Fruit fly (Drosophila melanogaster): ENCODE data around the gene CycK.

Gene CycK

dm6 chr2L:22121651-22122165, 8.2 kb downstream of the CycK start (continued):
- TF ChIP-seq prd (optimal IDR thresholded peaks at IDR 0.05), result no peak
- TF ChIP-seq prd (GFP tag; IDR thresholded peaks at IDR 0.05), result 0 out of 3 replicates have a peak, but pooled peaks have one; percentile 31
- no peak for TF ChIP-seq cato (GFP tag; optimal IDR thresholded peaks at IDR 0.05; ENCODE audit: borderline replicate concordance)
- peak; percentile 40 for TF ChIP-seq BEAF-32 (GFP tag; optimal IDR thresholded peaks at IDR 0.05)
- no peak for TF ChIP-seq CG9932 (GFP tag; IDR thresholded peaks at IDR 0.05)
- TF ChIP-seq pzg (GFP tag; optimal IDR thresholded peaks at IDR 0.05), result peak; percentile 73
- no peak for TF ChIP-seq CG6175 (GFP tag; IDR thresholded peaks at IDR 0.05)
- no peak for TF ChIP-seq CG7556 (GFP tag; optimal IDR thresholded peaks at IDR 0.05)
- no peak for TF ChIP-seq gro (GFP tag; optimal IDR thresholded peaks at IDR 0.05)
- TF ChIP-seq CG1647 (GFP tag; optimal IDR thresholded peaks at IDR 0.05), result no peak
- no peak for TF ChIP-seq CG16863 (GFP tag; optimal IDR thresholded peaks at IDR 0.05)
- TF ChIP-seq CG17385 (GFP tag; optimal IDR thresholded peaks at IDR 0.05), result no peak
- no peak for TF ChIP-seq D19B (GFP tag; optimal IDR thresholded peaks at IDR 0.05)
- no peak for TF ChIP-seq scrt (GFP tag; optimal IDR thresholded peaks at IDR 0.05)
- TF ChIP-seq H2.0 (GFP tag; IDR thresholded peaks at IDR 0.05), result no peak
- TF ChIP-seq gt (GFP tag; IDR thresholded peaks at IDR 0.05), result no peak
- TF ChIP-seq unc-4 (GFP tag; IDR thresholded peaks at IDR 0.05; ENCODE audit: partially characterized antibody), result no peak
- TF ChIP-seq CG16813 (GFP tag; IDR thresholded peaks at IDR 0.05; ENCODE audit: partially characterized antibody), result no peak
- no peak for TF ChIP-seq CG2129 (GFP tag; IDR thresholded peaks at IDR 0.05; ENCODE audit: partially characterized antibody)
- TF ChIP-seq CG14441 (GFP tag; IDR thresholded peaks at IDR 0.05), result no peak
- TF ChIP-seq Hr78 (GFP tag; optimal IDR thresholded peaks at IDR 0.05), result no peak
- TF ChIP-seq CG42726 (GFP tag; IDR thresholded peaks at IDR 0.05; ENCODE audit: partially characterized antibody), result no peak; the same call in none of the 2 replicates
- no peak for TF ChIP-seq CG11085 (GFP tag; IDR thresholded peaks at IDR 0.05)
- no peak for TF ChIP-seq CG15011 (GFP tag; optimal IDR thresholded peaks at IDR 0.05)
- TF ChIP-seq bigmax (GFP tag; optimal IDR thresholded peaks at IDR 0.05), result no peak
- TF ChIP-seq corto (GFP tag; optimal IDR thresholded peaks at IDR 0.05), result no peak
- peak; percentile 9 for TF ChIP-seq CG17829 (tag; optimal IDR thresholded peaks at IDR 0.05)
- TF ChIP-seq btn (GFP tag; optimal IDR thresholded peaks at IDR 0.05), result no peak
- no peak for TF ChIP-seq CG8281 (tag; optimal IDR thresholded peaks at IDR 0.05)
- TF ChIP-seq dan (GFP tag; IDR thresholded peaks at IDR 0.05), result no peak
- TF ChIP-seq amos (GFP tag; IDR thresholded peaks at IDR 0.05; ENCODE audit: partially characterized antibody), result 0 out of 2 replicates have a peak, but pooled peaks have one; percentile 24
- no peak for TF ChIP-seq Kr (GFP tag; optimal IDR thresholded peaks at IDR 0.05)
- TF ChIP-seq sd (tag; optimal IDR thresholded peaks at IDR 0.05), result no peak
- TF ChIP-seq CG6272 (GFP tag; IDR thresholded peaks at IDR 0.05), result no peak
- no peak for TF ChIP-seq CG7745 (tag; optimal IDR thresholded peaks at IDR 0.05)
- TF ChIP-seq CG10267 (tag; optimal IDR thresholded peaks at IDR 0.05), result no peak
- TF ChIP-seq CG6791 (GFP tag; IDR thresholded peaks at IDR 0.05; ENCODE audit: partially characterized antibody), result 0 out of 3 replicates have a peak, but pooled peaks have one; percentile 14
- peak in 1 of 3 experiments; percentile 73 for TF ChIP-seq lola (GFP tag; optimal IDR thresholded peaks at IDR 0.05)
- TF ChIP-seq CoRest (tag; optimal IDR thresholded peaks at IDR 0.05), result peak; percentile 53
- TF ChIP-seq kay (GFP tag; optimal IDR thresholded peaks at IDR 0.05), result no peak
- no peak for TF ChIP-seq crc (GFP tag; optimal IDR thresholded peaks at IDR 0.05)
- TF ChIP-seq CG13775 (GFP tag; optimal IDR thresholded peaks at IDR 0.05), result no peak
- TF ChIP-seq knrl (GFP tag; IDR thresholded peaks at IDR 0.05; ENCODE audit: partially characterized antibody), result no peak; the same call in 2 of the 3 replicates
- TF ChIP-seq sna (GFP tag; IDR thresholded peaks at IDR 0.05; ENCODE audit: partially characterized antibody), result peak; percentile 29; the same call in 1 of the 2 replicates
- no peak for TF ChIP-seq HLH54F (GFP tag; optimal IDR thresholded peaks at IDR 0.05)
- peak in 1 of 2 experiments; percentile 59 for TF ChIP-seq Dfd (GFP tag; optimal IDR thresholded peaks at IDR 0.05)
- peak; percentile 98 for TF ChIP-seq ssp (GFP tag; IDR thresholded peaks at IDR 0.05)
- no peak for TF ChIP-seq vnd (GFP tag; IDR thresholded peaks at IDR 0.05; ENCODE audit: partially characterized antibody)
- no peak for TF ChIP-seq Bteb2 (GFP tag; optimal IDR thresholded peaks at IDR 0.05)
